Fruit fly (Drosophila melanogaster) whole organism, embryonic: ENCODE measurements around the gene Sik2.

Experiments used
- Atf6 ChIP-seq: fragments of 200-800 bp; sonication (Bioruptor generic); IDR thresholded peaks from 2 replicates; pipeline ENCODE4 v1.3.6; 2022; ENCODE audit warnings: missing biosample characterization, missing genetic modification characterization
- Awh ChIP-seq: fragments of 200-800 bp; sonication (Bioruptor generic); IDR thresholded peaks from 2 replicates; pipeline ENCODE4, ENCODE4 v1.3.6; 2022; ENCODE audit warnings: missing biosample characterization, missing genetic modification characterization
- C15 ChIP-seq: fragments of 200-800 bp; sonication (Bioruptor generic); IDR thresholded peaks from 3 replicates; pipeline ENCODE4 v1.3.6; 2022; ENCODE audit warnings: missing biosample characterization, missing genetic modification characterization
- CG10147 ChIP-seq: fragments of 200-800 bp; sonication (Bioruptor generic); optimal IDR thresholded peaks from 2 replicates; lab custom pipeline; 2019; ENCODE audit warnings: missing biosample characterization, mild to moderate bottlenecking, missing genetic modification characterization, moderate library complexity
- CG1602 ChIP-seq: fragments of 200-800 bp; sonication (Bioruptor generic); optimal IDR thresholded peaks from 3 replicates; lab custom pipeline; 2016; ENCODE audit warnings: missing biosample characterization, missing genetic modification characterization
- CG17186 ChIP-seq: fragments of 200-800 bp; sonication (Bioruptor generic); optimal IDR thresholded peaks from 3 replicates; lab custom pipeline; 2017; ENCODE audit warnings: missing biosample characterization, missing genetic modification reagents, missing genetic modification characterization
- CG17829 ChIP-seq: fragments of 200-800 bp; optimal IDR thresholded peaks from 2 replicates; lab custom pipeline; 2019; ENCODE audit warnings: missing biosample characterization, mild to moderate bottlenecking, missing genetic modification characterization, moderate library complexity
- CG2120 ChIP-seq: fragments of 200-800 bp; sonication (Bioruptor generic); optimal IDR thresholded peaks from 3 replicates; lab custom pipeline; 2016; ENCODE audit warnings: missing biosample characterization, missing genetic modification characterization
- CG31388 ChIP-seq: fragments of 200-800 bp; sonication (Bioruptor generic); optimal IDR thresholded peaks from 2 replicates; lab custom pipeline; 2016; ENCODE audit warnings: missing biosample characterization, missing genetic modification characterization
- CG31441 ChIP-seq: fragments of 200-800 bp; sonication (Bioruptor generic); IDR thresholded peaks from 2 replicates; pipeline ENCODE4 v1.3.6; 2022; ENCODE audit warnings: missing biosample characterization, missing genetic modification characterization
- CG33557 ChIP-seq: fragments of 200-800 bp; sonication (Bioruptor generic); optimal IDR thresholded peaks from 2 replicates; lab custom pipeline; 2019; ENCODE audit warnings: missing biosample characterization, mild to moderate bottlenecking, missing genetic modification characterization, moderate library complexity
- CG3847 ChIP-seq: fragments of 200-800 bp; sonication (Bioruptor generic); IDR thresholded peaks from 2 replicates; pipeline ENCODE4 v1.3.6; 2022; ENCODE audit warnings: missing biosample characterization, missing genetic modification characterization
- CG4328 ChIP-seq: fragments of 200-800 bp; sonication (Bioruptor generic); optimal IDR thresholded peaks from 3 replicates; lab custom pipeline; 2017; ENCODE audit warnings: missing biosample characterization, missing genetic modification reagents, missing genetic modification characterization
- CG4424 ChIP-seq: fragments of 200-800 bp; sonication (Bioruptor generic); optimal IDR thresholded peaks from 3 replicates; lab custom pipeline; 2016; ENCODE audit warnings: missing biosample characterization, missing genetic modification characterization
- CG5953 ChIP-seq: fragments of 200-800 bp; sonication (Bioruptor generic); IDR thresholded peaks from 2 replicates; pipeline ENCODE4 v1.3.6; 2022; ENCODE audit warnings: missing biosample characterization, missing genetic modification characterization
- CG7271 ChIP-seq: fragments of 200-800 bp; sonication (Bioruptor generic); optimal IDR thresholded peaks from 2 replicates; lab custom pipeline; 2018; ENCODE audit warnings: missing biosample characterization, mild to moderate bottlenecking, missing genetic modification characterization, moderate library complexity
- CG8089 ChIP-seq: fragments of 200-800 bp; sonication (Bioruptor generic); optimal IDR thresholded peaks from 3 replicates; lab custom pipeline; 2016; ENCODE audit warnings: missing biosample characterization, missing genetic modification characterization
- CG9437 ChIP-seq: fragments of 200-800 bp; sonication (Bioruptor generic); optimal IDR thresholded peaks from 2 replicates; lab custom pipeline; 2018; ENCODE audit warnings: missing biosample characterization, mild to moderate bottlenecking, missing genetic modification characterization
- CG9797 ChIP-seq: fragments of 200-800 bp; sonication (Bioruptor generic); optimal IDR thresholded peaks from 3 replicates; lab custom pipeline; 2018; ENCODE audit warnings: missing biosample characterization, mild to moderate bottlenecking, missing genetic modification characterization
- CG9817 ChIP-seq: fragments of 200-800 bp; sonication (Bioruptor generic); optimal IDR thresholded peaks from 2 replicates; lab custom pipeline; 2018; ENCODE audit warnings: missing biosample characterization, mild to moderate bottlenecking, missing genetic modification characterization, moderate library complexity
- Chrac-16 ChIP-seq: fragments of 200-800 bp; sonication (Bioruptor generic); optimal IDR thresholded peaks from 3 replicates; lab custom pipeline; 2016; ENCODE audit warnings: missing biosample characterization, missing genetic modification characterization
- Dbx ChIP-seq: fragments of 200-800 bp; sonication (Bioruptor generic); IDR thresholded peaks from 3 replicates; pipeline ENCODE4 v1.3.6; 2022; ENCODE audit warnings: missing biosample characterization, missing genetic modification characterization
- Dref ChIP-seq: fragments of 200-800 bp; sonication (Bioruptor generic); IDR thresholded peaks from 2 replicates; pipeline ENCODE4 v1.3.6; 2022; ENCODE audit warnings: missing biosample characterization, missing genetic modification characterization
- Ets65A ChIP-seq: fragments of 200-800 bp; sonication (Bioruptor generic); peaks from one replicate; lab custom pipeline; 2016; ENCODE audit warnings: missing biosample characterization, missing genetic modification characterization
- Ets97D ChIP-seq: fragments of 200-800 bp; sonication (Bioruptor generic); optimal IDR thresholded peaks from 3 replicates; lab custom pipeline; 2016; ENCODE audit warnings: missing biosample characterization, missing genetic modification characterization
- Hand ChIP-seq: fragments of 200-800 bp; sonication (Bioruptor generic); optimal IDR thresholded peaks from 2 replicates; lab custom pipeline; 2017; ENCODE audit warnings: mild to moderate bottlenecking, missing biosample characterization, missing genetic modification reagents, missing genetic modification characterization
- Hsf ChIP-seq: fragments of 200-800 bp; sonication (Bioruptor generic); optimal IDR thresholded peaks from 3 replicates; lab custom pipeline; 2016; ENCODE audit warnings: missing biosample characterization, missing genetic modification characterization
- Lim3 ChIP-seq: fragments of 200-800 bp; sonication (Bioruptor generic); IDR thresholded peaks from 2 replicates; pipeline ENCODE4 v1.3.6; 2022; ENCODE audit warnings: missing biosample characterization, missing genetic modification characterization
- Lpt ChIP-seq: fragments of >200 bp; optimal IDR thresholded peaks from 2 replicates; lab custom pipeline; 2018; ENCODE audit warnings: missing biosample characterization, missing genetic modification characterization
- Nf-YB ChIP-seq: fragments of 200-800 bp; sonication (Bioruptor generic); optimal IDR thresholded peaks from 3 replicates; lab custom pipeline; 2019; ENCODE audit warnings: missing biosample characterization, mild to moderate bottlenecking, missing genetic modification characterization, moderate library complexity
- Stat92E ChIP-seq, 3 experiments: fragments of >200 bp in 2 of 3; fragments of 200-800 bp in 1 of 3; sonication (Bioruptor generic) in 1 of 3; optimal IDR thresholded peaks; 2 replicates each; lab custom pipeline; 2017 to 2019; ENCODE audit warnings: missing biosample characterization in 3 of 3, missing genetic modification characterization in 3 of 3, mild to moderate bottlenecking in 1 of 3, moderate library complexity in 1 of 3
- Trl ChIP-seq, 3 experiments: fragments of >200 bp in 2 of 3; fragments of 200-800 bp in 1 of 3; sonication (Bioruptor generic) in 1 of 3; optimal IDR thresholded peaks; 2 replicates in 1 of 3; 3 replicates in 2 of 3; lab custom pipeline; 2016 to 2017; ENCODE audit warnings: missing biosample characterization in 1 of 3, missing genetic modification characterization in 1 of 3
- ash1 ChIP-seq: fragments of 200-800 bp; sonication (Bioruptor generic); optimal IDR thresholded peaks from 2 replicates; lab custom pipeline; 2018; ENCODE audit warnings: missing biosample characterization, mild to moderate bottlenecking, missing genetic modification characterization
- bsh ChIP-seq, 2 experiments: fragments of 200-800 bp; sonication (Bioruptor generic); optimal IDR thresholded peaks; 2 replicates each; lab custom pipeline; 2017 to 2018; ENCODE audit warnings: mild to moderate bottlenecking in 2 of 2, missing biosample characterization in 2 of 2, missing genetic modification characterization in 2 of 2, moderate library complexity in 1 of 2
- chif ChIP-seq, 2 experiments: fragments of 200-800 bp; sonication (Bioruptor generic); optimal IDR thresholded peaks; 3 replicates each; lab custom pipeline; 2016; ENCODE audit warnings: missing biosample characterization in 2 of 2, missing genetic modification characterization in 2 of 2
- chm ChIP-seq: fragments of 200-800 bp; sonication (Bioruptor generic); IDR thresholded peaks from 2 replicates; pipeline ENCODE4 v1.3.6; 2022; ENCODE audit warnings: missing biosample characterization, missing genetic modification characterization
- disco-r ChIP-seq: fragments of 200-800 bp; sonication (Bioruptor generic); optimal IDR thresholded peaks from 2 replicates; lab custom pipeline; 2016; ENCODE audit warnings: missing biosample characterization, missing genetic modification characterization
- dysf ChIP-seq: fragments of 200-800 bp; sonication (Bioruptor generic); IDR thresholded peaks from 3 replicates; pipeline ENCODE4 v1.3.6; 2022; ENCODE audit warnings: missing biosample characterization, missing genetic modification characterization
- fd3F ChIP-seq: fragments of 200-800 bp; sonication (Bioruptor generic); optimal IDR thresholded peaks from 2 replicates; lab custom pipeline; 2018; ENCODE audit warnings: missing biosample characterization, mild to moderate bottlenecking, missing genetic modification characterization, moderate library complexity
- gcm ChIP-seq: fragments of 200-800 bp; sonication (Bioruptor generic); optimal IDR thresholded peaks from 2 replicates; lab custom pipeline; 2019; ENCODE audit warnings: missing biosample characterization, mild to moderate bottlenecking, missing genetic modification characterization, moderate library complexity
- gfzf ChIP-seq: fragments of 200-800 bp; sonication (Bioruptor generic); optimal IDR thresholded peaks from 2 replicates; lab custom pipeline; 2016; ENCODE audit warnings: missing biosample characterization, mild to moderate bottlenecking, missing genetic modification characterization, moderate library complexity
- lmd ChIP-seq: fragments of 200-800 bp; sonication (Bioruptor generic); IDR thresholded peaks from 2 replicates; pipeline ENCODE4 v1.3.6; 2022; ENCODE audit warnings: missing biosample characterization, missing genetic modification characterization
- nerfin-2 ChIP-seq: fragments of 200-800 bp; sonication (Bioruptor generic); IDR thresholded peaks from 2 replicates; pipeline ENCODE4 v1.3.6; 2022; ENCODE audit warnings: missing biosample characterization, missing genetic modification characterization; ENCODE audit not compliant: partially characterized antibody
- pan ChIP-seq, 4 experiments: fragments of >200 bp in 3 of 4; fragments of 200-800 bp in 1 of 4; sonication (Bioruptor generic) in 1 of 4; optimal IDR thresholded peaks in 3 of 4; IDR thresholded peaks in 1 of 4; 2 replicates each; pipeline versions ENCODE4 v1.3.6 to Lab custom; 2017 to 2022; ENCODE audit warnings: missing biosample characterization in 2 of 4, missing genetic modification characterization in 2 of 4, mixed read lengths in 1 of 4
- pita ChIP-seq: fragments of 200-800 bp; sonication (Bioruptor generic); optimal IDR thresholded peaks from 2 replicates; lab custom pipeline; 2017; ENCODE audit warnings: missing biosample characterization, mild to moderate bottlenecking, missing genetic modification characterization
- pnt ChIP-seq: fragments of 200-800 bp; sonication (Bioruptor generic); optimal IDR thresholded peaks from 3 replicates; lab custom pipeline; 2016; ENCODE audit warnings: missing biosample characterization, missing genetic modification characterization
- shn ChIP-seq: fragments of 200-800 bp; sonication (Bioruptor generic); optimal IDR thresholded peaks from 3 replicates; lab custom pipeline; 2016; ENCODE audit warnings: missing biosample characterization, missing genetic modification characterization
- sqz ChIP-seq: fragments of 200-800 bp; sonication (Bioruptor generic); optimal IDR thresholded peaks from 3 replicates; lab custom pipeline; 2018; ENCODE audit warnings: missing biosample characterization, mild to moderate bottlenecking, missing genetic modification characterization
- trh ChIP-seq: fragments of 200-800 bp; sonication (Bioruptor generic); optimal IDR thresholded peaks from 2 replicates; lab custom pipeline; 2016; ENCODE audit warnings: missing biosample characterization, missing genetic modification characterization

The Sik2 gene

dm6 chrX:2041312-2041918 is 20.3 kb downstream of the Sik2 start, which contains the start of gene CG4313 (continued):
- TF ChIP-seq Dref (GFP tag; lab: Robert Waterston, UW) (no peak), Hand (GFP tag; lab: Kevin White, UChicago) (no peak), chm (GFP tag; lab: Robert Waterston, UW) (no peak), ash1 (GFP tag; lab: Kevin White, UChicago) (no peak), pita (GFP tag; lab: Kevin White, UChicago) (no peak), CG5953 (GFP tag; lab: Robert Waterston, UW) (no peak), lmd (GFP tag; lab: Robert Waterston, UW) (peak; percentile 75; the same call in 1 of the 2 replicates), Lpt (GFP tag; lab: Kevin White, UChicago) (no peak), CG10147 (peak; percentile 70), CG8089 (GFP tag; lab: Kevin White, UChicago) (peak; percentile 29), CG31441 (peak; percentile 76; the same call in 1 of the 2 replicates), gfzf (peak; percentile 22), CG4328 (GFP tag; lab: Kevin White, UChicago) (peak; percentile 61), pnt (GFP tag; lab: Kevin White, UChicago) (peak; percentile 57), CG17186 (GFP tag; lab: Kevin White, UChicago) (peak; percentile 80), chif (GFP tag; optimal IDR thresholded peaks at IDR 0.05; lab: Kevin White, UChicago) (peak; percentile 60 to 62), sqz (GFP tag; lab: Kevin White, UChicago) (peak; percentile 8), disco-r (GFP tag; lab: Kevin White, UChicago) (peak; percentile 61), fd3F (peak; percentile 40), Atf6 (peak; percentile 55; the same call in 1 of the 2 replicates), Lim3 (GFP tag; lab: Robert Waterston, UW) (no peak), Ets65A (GFP tag; lab: Kevin White, UChicago) (peak; percentile 94), CG4424 (GFP tag; lab: Kevin White, UChicago) (peak; percentile 78), nerfin-2 (peak; percentile 76), CG33557 (peak; percentile 51), CG9437 (GFP tag; lab: Kevin White, UChicago) (peak; percentile 57), CG31388 (GFP tag; lab: Kevin White, UChicago) (peak; percentile 28), CG7271 (no peak), Awh (no peak), CG9797 (GFP tag; lab: Kevin White, UChicago) (peak; percentile 2), pan (optimal IDR thresholded peaks at IDR 0.05; lab: Kevin White, UChicago) (no peak), pan (GFP tag; optimal IDR thresholded peaks at IDR 0.05 in 1 of 2, IDR thresholded peaks at IDR 0.05 in 1 of 2) (peak in 1 of 2 experiments; percentile 74), CG9817 (tag; lab: Kevin White, UChicago) (peak; percentile 80), trh (GFP tag; lab: Kevin White, UChicago) (no peak), Chrac-16 (GFP tag; lab: Kevin White, UChicago) (peak; percentile 63), Trl (optimal IDR thresholded peaks at IDR 0.05; lab: Kevin White, UChicago) (no peak), Trl (GFP tag; optimal IDR thresholded peaks at IDR 0.05; lab: Kevin White, UChicago) (peak; percentile 79), shn (GFP tag; lab: Kevin White, UChicago) (peak; percentile 72), bsh (GFP tag; optimal IDR thresholded peaks at IDR 0.05; lab: Kevin White, UChicago) (peak in 1 of 2 experiments; percentile 59), Stat92E (GFP tag; optimal IDR thresholded peaks at IDR 0.05; lab: Kevin White, UChicago) (no peak), Nf-YB (GFP tag; lab: Kevin White, UChicago) (peak; percentile 36), dysf (peak; percentile 76), Hsf (GFP tag; lab: Kevin White, UChicago) (peak; percentile 69), CG17829 (tag; lab: Kevin White, UChicago) (peak; percentile 66), C15 (GFP tag; lab: Robert Waterston, UW) (0 out of 3 replicates have a peak, but pooled peaks have one; percentile 11), CG3847 (GFP tag; lab: Robert Waterston, UW) (peak; percentile 84), CG2120 (peak; percentile 83), CG1602 (peak; percentile 67), gcm (peak; percentile 49), Dbx (GFP tag; lab: Robert Waterston, UW) (peak; percentile 82), Ets97D (GFP tag; lab: Kevin White, UChicago) (peak; percentile 42)
